Fruit fly (Drosophila melanogaster) whole organism, prepupa: Measurements from ENCODE around the gene CG31275.

ENCODE experiments used
- Eip75B ChIP-seq: fragments of 200-800 bp; sonication (Bioruptor generic); optimal IDR thresholded peaks from 3 replicates; lab custom pipeline; 2016; ENCODE audit warnings: missing biosample characterization, missing genetic modification characterization
- eg ChIP-seq: fragments of 200-800 bp; sonication (Bioruptor generic); IDR thresholded peaks from 3 replicates; pipeline ENCODE4 v1.3.6; 2022; ENCODE audit warnings: missing biosample characterization, missing genetic modification characterization
- salr ChIP-seq, 2 experiments: fragments of 200-800 bp; sonication (Bioruptor generic); optimal IDR thresholded peaks; 3 replicates each; lab custom pipeline; 2016 to 2018; ENCODE audit warnings: missing biosample characterization in 2 of 2, missing genetic modification characterization in 2 of 2, mild to moderate bottlenecking in 1 of 2
- svp ChIP-seq: fragments of 200-800 bp; sonication (Bioruptor generic); peaks from one replicate; lab custom pipeline; 2016; ENCODE audit warnings: missing biosample characterization, missing genetic modification characterization

dm6 chr3R:16746785-16747184, 4.3 kb downstream of the CG31275 start:
- TF ChIP-seq Eip75B (GFP tag; lab: Kevin White, UChicago) (no peak), svp (GFP tag; lab: Kevin White, UChicago) (no peak), salr (GFP tag; optimal IDR thresholded peaks at IDR 0.05; lab: Kevin White, UChicago) (no peak), eg (GFP tag; lab: Robert Waterston, UW) (no peak)
